Worm (Caenorhabditis elegans): ENCODE data around the gene Y69H2.9.
A peak's percentile ranks its signal among the peaks of the same experiment; 100 is the strongest.

Gene Y69H2.9

DNA sequence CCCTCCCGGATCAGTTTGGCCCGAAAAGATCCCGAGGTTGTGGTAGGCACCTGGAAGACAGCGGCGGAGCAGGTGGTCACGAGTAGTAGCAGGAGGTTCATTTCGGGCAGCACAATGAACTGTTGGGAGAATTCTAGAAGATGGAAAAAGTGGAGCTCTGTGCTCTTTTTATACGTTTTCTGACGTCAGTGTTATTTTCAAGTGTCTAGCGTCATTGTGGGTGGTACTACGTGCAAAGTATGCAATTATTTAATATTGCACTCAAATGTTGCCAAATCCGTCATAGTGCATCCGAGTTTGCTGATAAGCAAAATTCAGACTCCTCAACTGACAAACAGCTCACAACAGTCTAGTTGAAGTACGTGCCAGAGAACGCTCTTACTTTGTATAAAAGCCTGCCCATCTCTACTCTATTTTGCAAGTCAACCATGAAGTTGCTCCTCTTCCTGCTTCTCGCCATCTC, 30.3 kb downstream of the Y69H2.9 start, which contains the start of the genes asp-18 and scl-19:
Gene asp-18 (minus strand): TSS at position 101 of the 463 bp plus-strand sequence.
Gene scl-19 (plus strand): TSS at position 413 of the 463 bp plus-strand sequence.
- TF ChIP-seq lsy-27 (tag; optimal IDR thresholded peaks at IDR 0.05; ENCODE audit: borderline replicate concordance, insufficient read depth) (no peak), D2030.7 (GFP tag; IDR thresholded peaks at IDR 0.05) (no peak), nfya-2 (GFP tag; IDR thresholded peaks at IDR 0.05) (0 out of 2 replicates have a peak, but pooled peaks have one; percentile 24)

- no peak for TF ChIP-seq hmg-20 (GFP tag; IDR thresholded peaks at IDR 0.05)
- no peak for TF ChIP-seq dpl-1 (GFP tag; optimal IDR thresholded peaks at IDR 0.05)
- TF ChIP-seq hmg-1.2 (GFP tag; IDR thresholded peaks at IDR 0.05), result no peak
- TF ChIP-seq aptf-2 (GFP tag; conservative IDR thresholded peaks at IDR 0.05), result no peak
- TF ChIP-seq Y95B8A.8 (GFP tag; IDR thresholded peaks at IDR 0.05), result no peak
- no peak for TF ChIP-seq nhr-27 (tag; optimal IDR thresholded peaks at IDR 0.05)
- no peak for TF ChIP-seq sea-2 (GFP tag; IDR thresholded peaks at IDR 0.05)
- no peak for TF ChIP-seq ztf-3 (GFP tag; optimal IDR thresholded peaks at IDR 0.05)
- no peak for TF ChIP-seq nhr-90 (tag; optimal IDR thresholded peaks at IDR 0.05)
- TF ChIP-seq egrh-3 (GFP tag; IDR thresholded peaks at IDR 0.05), result no peak
- no peak for TF ChIP-seq unc-130 (GFP tag; optimal IDR thresholded peaks at IDR 0.05)
- no peak for TF ChIP-seq Y56A3A.18 (GFP tag; IDR thresholded peaks at IDR 0.05)
- TF ChIP-seq let-526 (GFP tag; IDR thresholded peaks at IDR 0.05), result no peak
- no peak for TF ChIP-seq sptf-2 (GFP tag; optimal IDR thresholded peaks at IDR 0.05)
- TF ChIP-seq gei-17 (GFP tag; optimal IDR thresholded peaks at IDR 0.05), result no peak
Observed at ce11 chrV:18733942-18734341, 32.6 kb downstream of the Y69H2.9 start.

DNA sequence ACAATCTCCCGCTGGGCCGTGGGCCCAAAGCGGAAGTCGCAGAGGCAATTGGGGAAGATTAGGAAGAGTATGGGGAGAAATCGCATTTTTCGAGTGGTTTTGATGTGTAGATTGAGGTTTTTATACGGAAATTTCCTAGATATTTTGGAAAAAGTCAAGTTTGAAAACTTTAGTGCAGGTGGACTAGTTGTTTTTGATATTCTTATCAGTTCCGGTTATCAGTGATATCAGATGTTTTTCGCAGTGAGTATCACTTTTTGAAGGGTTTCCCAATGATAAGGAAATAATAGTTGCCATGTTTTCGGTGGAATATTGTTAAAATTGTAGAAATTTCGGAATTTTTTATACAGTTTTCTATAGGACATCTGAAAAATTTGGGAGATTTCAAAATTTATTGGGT, 33.0 kb downstream of the Y69H2.9 start, which contains the start of gene scl-20:
Gene scl-20 (minus strand): TSS at position 101 of the 400 bp plus-strand sequence.
- TF ChIP-seq F39B2.1 (GFP tag; IDR thresholded peaks at IDR 0.05), result no peak
- no peak for TF ChIP-seq dpff-1 (tag; optimal IDR thresholded peaks at IDR 0.05)
- TF ChIP-seq rcor-1 (GFP tag; IDR thresholded peaks at IDR 0.05), result no peak

ce11 chrV:18737646-18738045, 36.3 kb downstream of the Y69H2.9 start:
- TF ChIP-seq nhr-80 (tag; optimal IDR thresholded peaks at IDR 0.05), result no peak
- no peak for TF ChIP-seq hmg-1.2 (GFP tag; IDR thresholded peaks at IDR 0.05)
- TF ChIP-seq F37B4.10 (GFP tag; IDR thresholded peaks at IDR 0.05), result no peak
- TF ChIP-seq tlf-1 (GFP tag; optimal IDR thresholded peaks at IDR 0.05), result no peak
- no peak for TF ChIP-seq lin-35 (GFP tag; optimal IDR thresholded peaks at IDR 0.05)
- no peak for TF ChIP-seq egl-18 (GFP tag; IDR thresholded peaks at IDR 0.05)
- no peak for TF ChIP-seq lsl-1 (GFP tag; optimal IDR thresholded peaks at IDR 0.05)
- no peak for TF ChIP-seq K11D2.4 (GFP tag; IDR thresholded peaks at IDR 0.05)
- TF ChIP-seq C17E4.6 (GFP tag; IDR thresholded peaks at IDR 0.05), result no peak
- no peak for TF ChIP-seq F33H1.4 (GFP tag; IDR thresholded peaks at IDR 0.05)
- TF ChIP-seq bed-2 (GFP tag; IDR thresholded peaks at IDR 0.05), result no peak
- TF ChIP-seq Y79H2A.3 (GFP tag; conservative IDR thresholded peaks at IDR 0.05), result no peak

DNA sequence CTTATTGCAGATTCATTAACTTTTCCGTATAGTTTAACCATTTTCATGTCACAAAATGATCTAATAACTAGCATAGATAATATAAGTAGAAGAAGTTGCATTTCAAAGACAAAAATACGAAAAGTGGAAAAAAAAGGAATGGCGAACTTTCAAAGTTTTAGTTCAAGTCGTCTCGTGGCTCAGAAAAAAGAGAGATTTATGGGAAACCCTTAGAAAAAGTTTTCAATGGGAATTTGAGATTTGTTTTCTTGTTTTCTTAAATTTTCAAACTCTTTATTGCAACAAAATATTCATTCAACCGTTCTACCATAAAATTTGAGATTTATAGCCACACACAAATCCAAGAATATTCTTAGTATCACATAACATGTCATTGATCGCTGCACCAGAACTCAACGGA, 40.8 kb downstream of the Y69H2.9 start, which contains the start of gene clec-250:
Gene clec-250 (minus strand): TSS at position 101 of the 400 bp plus-strand sequence.
- TF ChIP-seq T26A5.8 (tag; optimal IDR thresholded peaks at IDR 0.05) (no peak), zim-3 (tag; optimal IDR thresholded peaks at IDR 0.05) (no peak), Y56A3A.18 (GFP tag; IDR thresholded peaks at IDR 0.05) (no peak), xnd-1 (tag; optimal IDR thresholded peaks at IDR 0.05) (no peak), F23B12.7 (tag; optimal IDR thresholded peaks at IDR 0.05; ENCODE audit: insufficient read depth) (no peak), Y53G8AR.9 (GFP tag; conservative IDR thresholded peaks at IDR 0.05) (no peak), hmg-20 (GFP tag; IDR thresholded peaks at IDR 0.05) (no peak), ekl-4 (GFP tag; IDR thresholded peaks at IDR 0.05) (no peak), cebp-2 (GFP tag; IDR thresholded peaks at IDR 0.05) (no peak)
